Fruit fly (Drosophila melanogaster): ENCODE results near the gene lqf.

dm6 chr3L:7485667-7486066 lies 42.9 kb upstream of the lqf start, which contains the start of gene mthl6:
- TF ChIP-seq cic (GFP tag; optimal IDR thresholded peaks at IDR 0.05) (no peak), Clk (GFP tag; optimal IDR thresholded peaks at IDR 0.05) (no peak), CG7101 (tag; optimal IDR thresholded peaks at IDR 0.05) (no peak), CG7045 (GFP tag; optimal IDR thresholded peaks at IDR 0.05) (no peak), CG1620 (GFP tag; optimal IDR thresholded peaks at IDR 0.05) (no peak), kay (GFP tag; ENCODE audit: borderline replicate concordance) (peak; percentile 22)

Measured in whole organism, adult.